Worm (Caenorhabditis elegans): ENCODE measurements around the gene Y37D8A.5.

The Y37D8A.5 gene

ce11 chrIII:12838913-12839366 is 16.4 kb downstream of the Y37D8A.5 start, which contains the start of gene Y37D8A.4 (continued):
- no peak for TF ChIP-seq nhr-10 (tag; optimal IDR thresholded peaks at IDR 0.05)
- TF ChIP-seq dmd-6 (GFP tag; IDR thresholded peaks at IDR 0.05), result peak; percentile 87

- TF ChIP-seq mes-2 (tag; optimal IDR thresholded peaks at IDR 0.05; ENCODE audit: poor library complexity, severe bottlenecking), result peak; percentile 7
- TF ChIP-seq vab-7 (GFP tag; IDR thresholded peaks at IDR 0.05), result no peak
- TF ChIP-seq jun-1 (tag; optimal IDR thresholded peaks at IDR 0.05), result no peak
Observed at ce11 chrIII:12838299-12838698, 17.0 kb downstream of the Y37D8A.5 start.

ce11 chrIII:12836742-12837285 is 18.5 kb downstream of the Y37D8A.5 start:
- TF ChIP-seq D1046.2 (GFP tag; IDR thresholded peaks at IDR 0.05) (no peak), arid-1 (GFP tag; conservative IDR thresholded peaks at IDR 0.05) (no peak), fkh-10 (GFP tag; optimal IDR thresholded peaks at IDR 0.05) (no peak), nhr-42 (GFP tag; IDR thresholded peaks at IDR 0.05) (no peak), nhr-76 (tag; optimal IDR thresholded peaks at IDR 0.05) (no peak), Y75B8A.6 (GFP tag; IDR thresholded peaks at IDR 0.05) (no peak), tra-1 (GFP tag; IDR thresholded peaks at IDR 0.05) (no peak), zip-11 (GFP tag; IDR thresholded peaks at IDR 0.05) (no peak), dmd-8 (GFP tag; IDR thresholded peaks at IDR 0.05) (no peak), daf-12 (tag; optimal IDR thresholded peaks at IDR 0.05) (no peak), pqm-1 (tag; optimal IDR thresholded peaks at IDR 0.05) (no peak), ZK337.2 (GFP tag; IDR thresholded peaks at IDR 0.05) (no peak), mdl-1 (tag; optimal IDR thresholded peaks at IDR 0.05) (no peak), F44E2.7 (GFP tag; IDR thresholded peaks at IDR 0.05) (no peak), nhr-237 (tag; optimal IDR thresholded peaks at IDR 0.05) (no peak), T26A8.4 (GFP tag; IDR thresholded peaks at IDR 0.05) (no peak), saeg-2 (GFP tag; IDR thresholded peaks at IDR 0.05) (no peak), zfp-3 (GFP tag; conservative IDR thresholded peaks at IDR 0.05) (no peak), zag-1 (tag; optimal IDR thresholded peaks at IDR 0.05) (no peak), madf-5 (GFP tag; IDR thresholded peaks at IDR 0.05) (no peak)

ce11 chrIII:12833079-12833478 is 22.2 kb downstream of the Y37D8A.5 start:
- TF ChIP-seq nhr-28 (tag; optimal IDR thresholded peaks at IDR 0.05) (peak; percentile 62), hlh-30 (tag; optimal IDR thresholded peaks at IDR 0.05; ENCODE audit: insufficient read depth) (peak; percentile 7), mxl-2 (GFP tag; conservative IDR thresholded peaks at IDR 0.05) (no peak), hlh-11 (tag; optimal IDR thresholded peaks at IDR 0.05) (peak; percentile 53), lir-3 (tag; optimal IDR thresholded peaks at IDR 0.05) (no peak), dmd-6 (GFP tag; IDR thresholded peaks at IDR 0.05) (peak; percentile 83), cey-2 (tag; optimal IDR thresholded peaks at IDR 0.05; ENCODE audit: borderline replicate concordance, insufficient read depth) (no peak), dve-1 (tag; optimal IDR thresholded peaks at IDR 0.05; ENCODE audit: insufficient read depth) (peak; percentile 66), snpc-4 (tag; optimal IDR thresholded peaks at IDR 0.05) (no peak), nhr-42 (GFP tag; IDR thresholded peaks at IDR 0.05) (0 out of 2 replicates have a peak, but pooled peaks have one; percentile 17), mes-2 (tag; optimal IDR thresholded peaks at IDR 0.05; ENCODE audit: poor library complexity, severe bottlenecking) (peak; percentile 5), ceh-44 (GFP tag; IDR thresholded peaks at IDR 0.05) (no peak)

ce11 chrIII:12831696-12832095 is 23.6 kb downstream of the Y37D8A.5 start:
- TF ChIP-seq tag-97 (GFP tag; IDR thresholded peaks at IDR 0.05) (no peak), rbr-2 (tag; optimal IDR thresholded peaks at IDR 0.05) (no peak), pqm-1 (tag; optimal IDR thresholded peaks at IDR 0.05) (peak; percentile 1), dmd-6 (GFP tag; IDR thresholded peaks at IDR 0.05) (peak; percentile 38; the same call in 1 of the 2 replicates), nhr-28 (tag; optimal IDR thresholded peaks at IDR 0.05) (peak; percentile 80), set-16 (GFP tag; IDR thresholded peaks at IDR 0.05) (no peak), F10B5.3 (tag; optimal IDR thresholded peaks at IDR 0.05) (no peak), dmd-8 (GFP tag; IDR thresholded peaks at IDR 0.05) (no peak), hmg-1.1 (GFP tag; IDR thresholded peaks at IDR 0.05) (no peak), jun-1 (tag; optimal IDR thresholded peaks at IDR 0.05) (no peak), nhr-102 (tag; optimal IDR thresholded peaks at IDR 0.05) (no peak), dve-1 (tag; optimal IDR thresholded peaks at IDR 0.05; ENCODE audit: insufficient read depth) (peak; percentile 23), skn-1 (tag; optimal IDR thresholded peaks at IDR 0.05) (no peak), hlh-11 (tag; optimal IDR thresholded peaks at IDR 0.05) (no peak)

Data from whole organism, L4 larva.